Fruit fly (Drosophila melanogaster): ENCODE results near the gene Lk.
A peak's percentile ranks its signal among the peaks of the same experiment; 100 is the strongest.

The Lk gene

DNA sequence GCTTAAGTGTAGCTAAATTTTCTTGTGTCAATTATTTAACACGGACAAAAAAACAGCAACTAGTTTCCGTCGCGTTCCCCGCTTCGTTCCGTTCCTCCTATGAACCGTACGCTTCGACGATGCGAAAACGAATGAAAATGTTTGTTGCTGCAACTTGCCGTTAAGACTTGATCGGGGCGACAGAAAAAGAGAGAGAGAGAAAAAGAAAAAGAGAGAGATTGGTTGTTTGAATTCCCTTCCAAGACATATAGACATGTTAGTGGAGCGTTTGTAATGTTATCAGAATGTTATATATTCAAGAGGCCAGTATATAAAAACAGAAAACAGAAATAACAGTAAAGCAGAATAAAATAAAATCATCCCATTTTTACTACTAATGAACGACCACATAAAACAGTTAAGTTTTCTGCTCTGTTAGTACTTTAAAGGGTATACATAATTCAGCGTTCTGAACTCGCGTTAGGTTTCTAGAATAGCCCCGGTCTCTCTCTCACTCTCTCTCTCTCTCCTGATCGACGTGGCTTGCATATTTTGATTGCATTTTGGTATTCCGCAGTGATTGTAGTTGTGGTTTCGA, 9.6 kb downstream of the Lk start, which contains the start of gene Gbs-70E (continued):
- TF ChIP-seq ab (GFP tag; optimal IDR thresholded peaks at IDR 0.05) (peak; percentile 45), gce (GFP tag; IDR thresholded peaks at IDR 0.05) (0 out of 3 replicates have a peak, but pooled peaks have one; percentile 69), sug (tag; optimal IDR thresholded peaks at IDR 0.05) (peak; percentile 89), CG13894 (tag; optimal IDR thresholded peaks at IDR 0.05) (peak; percentile 84), jing (GFP tag; optimal IDR thresholded peaks at IDR 0.05) (peak; percentile 66), ap (GFP tag; IDR thresholded peaks at IDR 0.05) (peak; percentile 60), Dip3 (GFP tag; optimal IDR thresholded peaks at IDR 0.05) (peak; percentile 79), CG13624 (GFP tag; optimal IDR thresholded peaks at IDR 0.05) (peak; percentile 94), CG12299 (tag; optimal IDR thresholded peaks at IDR 0.05) (peak; percentile 91), tna (GFP tag; IDR thresholded peaks at IDR 0.05; ENCODE audit: partially characterized antibody) (peak; percentile 53; the same call in 1 of the 2 replicates), ERR (GFP tag; optimal IDR thresholded peaks at IDR 0.05) (peak; percentile 84), GATAe (GFP tag; conservative IDR thresholded peaks at IDR 0.05) (peak; percentile 75; the same call in 1 of the 2 replicates), pum (GFP tag; optimal IDR thresholded peaks at IDR 0.05) (peak; percentile 94), Dref (GFP tag; IDR thresholded peaks at IDR 0.05) (no peak), CG8290 (GFP tag; optimal IDR thresholded peaks at IDR 0.05) (peak; percentile 73), CG8290 (tag; optimal IDR thresholded peaks at IDR 0.05) (peak; percentile 33 to 40), Dll (GFP tag; IDR thresholded peaks at IDR 0.05; ENCODE audit: partially characterized antibody) (peak; percentile 52; the same call in 1 of the 4 replicates), jumu (GFP tag; optimal IDR thresholded peaks at IDR 0.05) (peak; percentile 88), klu (GFP tag; IDR thresholded peaks at IDR 0.05) (peak; percentile 88; the same call in 1 of the 2 replicates), eve (GFP tag; optimal IDR thresholded peaks at IDR 0.05) (peak in 1 of 2 experiments; percentile 97), HLHmδ (GFP tag; optimal IDR thresholded peaks at IDR 0.05) (peak; percentile 64), tll (GFP tag; optimal IDR thresholded peaks at IDR 0.05) (peak in 1 of 2 experiments; percentile 31), Camta (GFP tag; optimal IDR thresholded peaks at IDR 0.05) (peak; percentile 91), nmo (GFP tag; optimal IDR thresholded peaks at IDR 0.05) (peak; percentile 93), CG6765 (GFP tag; optimal IDR thresholded peaks at IDR 0.05) (peak; percentile 80), CG9609 (GFP tag; optimal IDR thresholded peaks at IDR 0.05) (peak; percentile 90), CG10462 (GFP tag; optimal IDR thresholded peaks at IDR 0.05) (peak; percentile 91), Lhr (GFP tag; optimal IDR thresholded peaks at IDR 0.05) (peak; percentile 38), CG10366 (GFP tag; IDR thresholded peaks at IDR 0.05) (peak; percentile 88), Vsx1 (GFP tag; optimal IDR thresholded peaks at IDR 0.05) (peak; percentile 79), pfk (GFP tag; optimal IDR thresholded peaks at IDR 0.05) (peak; percentile 68), crp (GFP tag; optimal IDR thresholded peaks at IDR 0.05) (peak in 1 of 2 experiments; percentile 45), CG9727 (GFP tag; optimal IDR thresholded peaks at IDR 0.05) (peak; percentile 92), row (GFP tag; IDR thresholded peaks at IDR 0.05) (peak; percentile 100), CHES-1-like (GFP tag; optimal IDR thresholded peaks at IDR 0.05) (peak; percentile 94), nerfin-1 (tag; optimal IDR thresholded peaks at IDR 0.05) (peak; percentile 89), CG42726 (GFP tag; IDR thresholded peaks at IDR 0.05; ENCODE audit: partially characterized antibody) (no peak; the same call in 1 of the 2 replicates), CG10321 (GFP tag; IDR thresholded peaks at IDR 0.05) (peak; percentile 55; the same call in 1 of the 2 replicates), CG12071 (GFP tag; optimal IDR thresholded peaks at IDR 0.05) (peak; percentile 71), Drgx (GFP tag; IDR thresholded peaks at IDR 0.05) (peak; percentile 92), CG11560 (tag; IDR thresholded peaks at IDR 0.05) (no peak; the same call in 1 of the 3 replicates), CG6854 (GFP tag; optimal IDR thresholded peaks at IDR 0.05) (peak; percentile 91), Hr78 (GFP tag; optimal IDR thresholded peaks at IDR 0.05) (peak in 1 of 2 experiments; percentile 81), CG9215 (GFP tag; IDR thresholded peaks at IDR 0.05) (peak; percentile 86), fd3F (GFP tag; optimal IDR thresholded peaks at IDR 0.05) (peak; percentile 85), CG4404 (GFP tag; IDR thresholded peaks at IDR 0.05) (peak; percentile 85; the same call in 1 of the 2 replicates), Dbx (GFP tag; IDR thresholded peaks at IDR 0.05) (peak; percentile 73), CG32532 (GFP tag; IDR thresholded peaks at IDR 0.05) (peak; percentile 92), ssp (GFP tag; IDR thresholded peaks at IDR 0.05) (peak; percentile 83)
